Fruit fly (Drosophila melanogaster): Measurements from ENCODE around the gene Pgant5.

Pgant5 gene

dm6 chr2L:5043495-5044146 lies 49.8 kb downstream of the Pgant5 start (continued):
- TF ChIP-seq lov (optimal IDR thresholded peaks at IDR 0.05), result no peak
- no peak for TF ChIP-seq lov (GFP tag; IDR thresholded peaks at IDR 0.05)
- TF ChIP-seq ash1 (GFP tag; optimal IDR thresholded peaks at IDR 0.05), result no peak
- peak; percentile 46 for TF ChIP-seq CG13775 (GFP tag; optimal IDR thresholded peaks at IDR 0.05)
- TF ChIP-seq CG8478 (optimal IDR thresholded peaks at IDR 0.05), result no peak
- peak; percentile 4 for TF ChIP-seq fu2 (GFP tag; optimal IDR thresholded peaks at IDR 0.05)
- TF ChIP-seq CG4707 (GFP tag; optimal IDR thresholded peaks at IDR 0.05), result no peak
- no peak for TF ChIP-seq Bgb (GFP tag; IDR thresholded peaks at IDR 0.05; ENCODE audit: partially characterized antibody)
- no peak for TF ChIP-seq crc (GFP tag; optimal IDR thresholded peaks at IDR 0.05)
- no peak for TF ChIP-seq CTCF (GFP tag; optimal IDR thresholded peaks at IDR 0.05)
- TF ChIP-seq CG6175 (GFP tag; IDR thresholded peaks at IDR 0.05), result no peak
- TF ChIP-seq inv (GFP tag; IDR thresholded peaks at IDR 0.05; ENCODE audit: partially characterized antibody), result no peak
- TF ChIP-seq dimm (GFP tag; IDR thresholded peaks at IDR 0.05), result no peak
- no peak for TF ChIP-seq tll (GFP tag; optimal IDR thresholded peaks at IDR 0.05)
- peak; percentile 43; the same call in 1 of the 2 replicates for TF ChIP-seq HLH3B (GFP tag; IDR thresholded peaks at IDR 0.05)
- TF ChIP-seq CG3847 (GFP tag; IDR thresholded peaks at IDR 0.05), result no peak
- TF ChIP-seq CG34376 (GFP tag; optimal IDR thresholded peaks at IDR 0.05), result no peak
- peak; percentile 55 for TF ChIP-seq CG14441 (GFP tag; IDR thresholded peaks at IDR 0.05)
- TF ChIP-seq zfh2 (GFP tag; optimal IDR thresholded peaks at IDR 0.05), result peak; percentile 37
- no peak for TF ChIP-seq CG7357 (GFP tag; IDR thresholded peaks at IDR 0.05)
- TF ChIP-seq ATbp (GFP tag; optimal IDR thresholded peaks at IDR 0.05), result peak; percentile 37
- TF ChIP-seq CG1603 (tag; optimal IDR thresholded peaks at IDR 0.05), result peak; percentile 25
- TF ChIP-seq hkb (optimal IDR thresholded peaks at IDR 0.05), result no peak
- no peak for TF ChIP-seq hkb (GFP tag; IDR thresholded peaks at IDR 0.05)
- TF ChIP-seq CG6765 (GFP tag; optimal IDR thresholded peaks at IDR 0.05), result no peak
- TF ChIP-seq yki (optimal IDR thresholded peaks at IDR 0.05), result no peak
- TF ChIP-seq Awh (GFP tag; IDR thresholded peaks at IDR 0.05), result no peak
- peak; percentile 27 for TF ChIP-seq CG8388 (GFP tag; optimal IDR thresholded peaks at IDR 0.05)
- TF ChIP-seq Med (GFP tag), result peak; percentile 76
- no peak for TF ChIP-seq Oaz (GFP tag; IDR thresholded peaks at IDR 0.05)
- no peak for TF ChIP-seq Doc3 (GFP tag; IDR thresholded peaks at IDR 0.05; ENCODE audit: partially characterized antibody)
- no peak for TF ChIP-seq CG2202 (tag; optimal IDR thresholded peaks at IDR 0.05)
- TF ChIP-seq CG16863 (GFP tag; optimal IDR thresholded peaks at IDR 0.05), result no peak
- TF ChIP-seq CG18262 (tag; optimal IDR thresholded peaks at IDR 0.05), result peak; percentile 39
- TF ChIP-seq CG13296 (GFP tag; optimal IDR thresholded peaks at IDR 0.05), result peak; percentile 7
- no peak for TF ChIP-seq CG11093 (GFP tag; IDR thresholded peaks at IDR 0.05)
- no peak for TF ChIP-seq z (GFP tag; IDR thresholded peaks at IDR 0.05)
- no peak; the same call in 1 of the 2 replicates for TF ChIP-seq sim (GFP tag; IDR thresholded peaks at IDR 0.05)
- TF ChIP-seq ranshi (GFP tag; IDR thresholded peaks at IDR 0.05), result peak; percentile 65
- TF ChIP-seq jumu (GFP tag; optimal IDR thresholded peaks at IDR 0.05), result no peak
- no peak for TF ChIP-seq Ravus (GFP tag; IDR thresholded peaks at IDR 0.05)
- no peak for TF ChIP-seq D19A (tag; optimal IDR thresholded peaks at IDR 0.05)
- no peak for TF ChIP-seq CG8290 (GFP tag; optimal IDR thresholded peaks at IDR 0.05)
- TF ChIP-seq CG8290 (tag; optimal IDR thresholded peaks at IDR 0.05), result peak in 1 of 2 experiments; percentile 73
- TF ChIP-seq tx (GFP tag; optimal IDR thresholded peaks at IDR 0.05), result no peak
- TF ChIP-seq CG2678 (tag; optimal IDR thresholded peaks at IDR 0.05), result peak; percentile 55
- TF ChIP-seq CG12659 (GFP tag; optimal IDR thresholded peaks at IDR 0.05), result no peak
- peak; percentile 78 for TF ChIP-seq slbo (GFP tag; IDR thresholded peaks at IDR 0.05)
- TF ChIP-seq seq (GFP tag; IDR thresholded peaks at IDR 0.05), result peak; percentile 57
- no peak for TF ChIP-seq E2f1 (GFP tag; IDR thresholded peaks at IDR 0.05)
- no peak for TF ChIP-seq Dfd (GFP tag; optimal IDR thresholded peaks at IDR 0.05)
- no peak for TF ChIP-seq prd (optimal IDR thresholded peaks at IDR 0.05)
- no peak for TF ChIP-seq prd (GFP tag; IDR thresholded peaks at IDR 0.05)
- no peak for TF ChIP-seq CG3407 (GFP tag; optimal IDR thresholded peaks at IDR 0.05)
